Worm (Caenorhabditis elegans) whole organism, mixed stage, embryonic: ENCODE data around the gene T22B2.5.

Experiments
- M03D4.4 ChIP-seq: sonication (generic microtip); optimal IDR thresholded peaks from 2 replicates; lab custom pipeline; 2017; ENCODE audit warnings: mild to moderate bottlenecking, missing genetic modification characterization, missing compliant biosample characterization
- bed-3 ChIP-seq: fragments of 200-800 bp; sonication (Bioruptor generic); optimal IDR thresholded peaks from 3 replicates; lab custom pipeline; 2018; ENCODE audit warnings: mild to moderate bottlenecking, missing genetic modification characterization, moderate library complexity, missing compliant biosample characterization
- blmp-1 ChIP-seq: fragments of 150-350 bp; optimal IDR thresholded peaks from 2 replicates; lab custom pipeline; 2014; ENCODE audit warnings: missing biosample characterization, missing genetic modification characterization
- ceh-43 ChIP-seq: fragments of 200-800 bp; sonication (Bioruptor generic); optimal IDR thresholded peaks from 2 replicates; lab custom pipeline; 2018; ENCODE audit warnings: mild to moderate bottlenecking, missing genetic modification characterization, moderate library complexity, missing compliant biosample characterization
- ceh-83 ChIP-seq: fragments of 200-800 bp; sonication (Bioruptor generic); optimal IDR thresholded peaks from 2 replicates; lab custom pipeline; 2018; ENCODE audit warnings: mild to moderate bottlenecking, missing genetic modification characterization, missing compliant biosample characterization
- ces-1 ChIP-seq: fragments of 150-350 bp; optimal IDR thresholded peaks from 2 replicates; lab custom pipeline; 2014; ENCODE audit warnings: missing biosample characterization, missing genetic modification reagents, missing genetic modification characterization
- cnd-1 ChIP-seq: fragments of 200-800 bp; sonication (Bioruptor generic); optimal IDR thresholded peaks from 2 replicates; lab custom pipeline; 2018; ENCODE audit warnings: mild to moderate bottlenecking, missing genetic modification characterization, missing compliant biosample characterization
- drap-1 ChIP-seq: fragments of 200-800 bp; sonication (Bioruptor generic); optimal IDR thresholded peaks from 3 replicates; lab custom pipeline; 2018; ENCODE audit warnings: mild to moderate bottlenecking, missing genetic modification characterization, missing compliant biosample characterization
- elt-3 ChIP-seq: fragments of 150-350 bp; optimal IDR thresholded peaks from 2 replicates; lab custom pipeline; 2014; ENCODE audit warnings: missing biosample characterization, missing genetic modification characterization
- flh-1 ChIP-seq: fragments of 200-800 bp; sonication (Bioruptor generic); optimal IDR thresholded peaks from 2 replicates; lab custom pipeline; 2018; ENCODE audit warnings: mild to moderate bottlenecking, missing genetic modification characterization, moderate library complexity, missing compliant biosample characterization
- ham-2 ChIP-seq: fragments of 200-800 bp; sonication (Bioruptor generic); optimal IDR thresholded peaks from 2 replicates; lab custom pipeline; 2018; ENCODE audit warnings: mild to moderate bottlenecking, missing genetic modification characterization, missing compliant biosample characterization
- hlh-1 ChIP-seq: fragments of 150-350 bp; optimal IDR thresholded peaks from 2 replicates; lab custom pipeline; 2014; ENCODE audit warnings: missing biosample characterization, missing genetic modification reagents, missing genetic modification characterization
- lin-13 ChIP-seq: fragments of 150-350 bp; optimal IDR thresholded peaks from 2 replicates; lab custom pipeline; 2014; ENCODE audit warnings: missing biosample characterization, missing genetic modification characterization
- lin-32 ChIP-seq: fragments of 200-800 bp; sonication (Bioruptor generic); optimal IDR thresholded peaks from 2 replicates; lab custom pipeline; 2018; ENCODE audit warnings: mild to moderate bottlenecking, missing genetic modification characterization, missing compliant biosample characterization
- lsy-2 ChIP-seq: fragments of 150-350 bp; optimal IDR thresholded peaks from 2 replicates; lab custom pipeline; 2014; ENCODE audit warnings: missing biosample characterization, missing genetic modification characterization
- mab-5 ChIP-seq: fragments of 150-350 bp; optimal IDR thresholded peaks from 2 replicates; lab custom pipeline; 2014; ENCODE audit warnings: missing biosample characterization, missing genetic modification characterization
- mep-1 ChIP-seq: fragments of 150-350 bp; optimal IDR thresholded peaks from 2 replicates; lab custom pipeline; 2017; ENCODE audit warnings: missing biosample characterization, missing genetic modification reagents, missing genetic modification characterization, inconsistent platforms
- nhr-12 ChIP-seq: fragments of 150-350 bp; optimal IDR thresholded peaks from 2 replicates; lab custom pipeline; 2014; ENCODE audit warnings: missing biosample characterization, missing genetic modification characterization
- nhr-2 ChIP-seq: fragments of 150-350 bp; optimal IDR thresholded peaks from 2 replicates; lab custom pipeline; 2014; ENCODE audit warnings: missing biosample characterization, missing genetic modification characterization
- nhr-237 ChIP-seq: fragments of 150-350 bp; optimal IDR thresholded peaks from 2 replicates; lab custom pipeline; 2014; ENCODE audit warnings: missing biosample characterization, missing genetic modification characterization
- nhr-28 ChIP-seq: fragments of 150-350 bp; optimal IDR thresholded peaks from 2 replicates; lab custom pipeline; 2014; ENCODE audit warnings: missing biosample characterization, missing genetic modification characterization
- nhr-76 ChIP-seq: sonication (generic microtip); optimal IDR thresholded peaks from 2 replicates; lab custom pipeline; 2017; ENCODE audit warnings: missing biosample characterization, missing genetic modification characterization
- sem-2 ChIP-seq: fragments of 200-800 bp; sonication (Bioruptor generic); optimal IDR thresholded peaks from 2 replicates; lab custom pipeline; 2018; ENCODE audit warnings: mild to moderate bottlenecking, missing genetic modification characterization, missing compliant biosample characterization
- sptf-1 ChIP-seq: sonication (generic microtip); optimal IDR thresholded peaks from 2 replicates; lab custom pipeline; 2017; ENCODE audit warnings: mild to moderate bottlenecking, missing genetic modification characterization, moderate library complexity, missing compliant biosample characterization
- tbx-8 ChIP-seq: fragments of 200-800 bp; sonication (Bioruptor generic); optimal IDR thresholded peaks from 2 replicates; lab custom pipeline; 2018; ENCODE audit warnings: mild to moderate bottlenecking, missing genetic modification characterization, moderate library complexity, missing compliant biosample characterization
- unc-120 ChIP-seq: sonication (generic microtip); optimal IDR thresholded peaks from 2 replicates; lab custom pipeline; 2017; ENCODE audit warnings: missing genetic modification characterization, missing compliant biosample characterization; ENCODE audit not compliant: poor library complexity, severe bottlenecking
- unc-39 ChIP-seq: fragments of 150-350 bp; optimal IDR thresholded peaks from 2 replicates; lab custom pipeline; 2014; ENCODE audit warnings: missing biosample characterization, missing genetic modification characterization
- unc-62 ChIP-seq: fragments of 150-350 bp; optimal IDR thresholded peaks from 2 replicates; lab custom pipeline; 2014; ENCODE audit warnings: missing biosample characterization, missing genetic modification reagents, missing genetic modification characterization
- zip-8 ChIP-seq: fragments of 150-350 bp; optimal IDR thresholded peaks from 2 replicates; lab custom pipeline; 2014; ENCODE audit warnings: missing biosample characterization, missing genetic modification characterization
- ztf-11 ChIP-seq: fragments of 150-350 bp; optimal IDR thresholded peaks from 2 replicates; lab custom pipeline; 2014; ENCODE audit warnings: missing biosample characterization, missing genetic modification characterization

T22B2.5 gene

ce11 chrX:3925776-3926175 lies 14.6 kb upstream of the T22B2.5 start, which contains the start of gene T22B2.1:
Gene T22B2.1 (plus strand): TSS chrX:3926076.
- TF ChIP-seq bed-3 (GFP tag; lab: Kevin White, UChicago) = no peak
- no peak for TF ChIP-seq lin-32
- TF ChIP-seq unc-39 (tag; lab: Kevin White, UChicago) = no peak
- no peak for TF ChIP-seq drap-1 (GFP tag; lab: Kevin White, UChicago)
- no peak for TF ChIP-seq hlh-1 (tag; lab: Kevin White, UChicago)
- TF ChIP-seq ces-1 (GFP tag; lab: Kevin White, UChicago) = no peak
- TF ChIP-seq M03D4.4 (tag; lab: Kevin White, UChicago) = no peak
- TF ChIP-seq elt-3 (tag; lab: Kevin White, UChicago) = no peak
- no peak for TF ChIP-seq lsy-2 (tag; lab: Kevin White, UChicago)
- no peak for TF ChIP-seq mab-5 (tag; lab: Kevin White, UChicago)
- no peak for TF ChIP-seq nhr-28 (tag; lab: Kevin White, UChicago)
- no peak for TF ChIP-seq lin-13 (tag; lab: Kevin White, UChicago)
- TF ChIP-seq nhr-76 (tag; lab: Kevin White, UChicago) = no peak

DNA sequence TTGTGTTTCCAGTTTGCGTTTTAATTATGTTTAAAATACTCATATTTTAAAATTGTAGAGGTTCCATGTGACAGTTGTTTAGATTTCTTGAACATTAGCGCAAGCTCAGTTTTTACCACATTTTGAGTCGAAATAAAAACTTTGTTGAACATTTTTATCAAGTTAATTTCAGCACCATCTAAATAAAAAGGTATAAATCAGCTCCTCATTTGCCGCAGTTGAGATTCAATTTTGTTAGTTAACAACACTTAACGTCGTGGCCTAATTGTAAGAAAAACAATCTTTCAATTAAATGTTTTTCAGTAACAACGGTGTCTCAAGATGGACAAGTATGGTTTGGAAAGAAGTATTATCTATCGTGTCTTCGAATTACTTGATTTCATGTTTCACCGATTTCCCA lies 9.6 kb upstream of the T22B2.5 start:
- TF ChIP-seq elt-3 (tag; lab: Kevin White, UChicago) = no peak
- TF ChIP-seq lsy-2 (tag; lab: Kevin White, UChicago) = no peak

DNA sequence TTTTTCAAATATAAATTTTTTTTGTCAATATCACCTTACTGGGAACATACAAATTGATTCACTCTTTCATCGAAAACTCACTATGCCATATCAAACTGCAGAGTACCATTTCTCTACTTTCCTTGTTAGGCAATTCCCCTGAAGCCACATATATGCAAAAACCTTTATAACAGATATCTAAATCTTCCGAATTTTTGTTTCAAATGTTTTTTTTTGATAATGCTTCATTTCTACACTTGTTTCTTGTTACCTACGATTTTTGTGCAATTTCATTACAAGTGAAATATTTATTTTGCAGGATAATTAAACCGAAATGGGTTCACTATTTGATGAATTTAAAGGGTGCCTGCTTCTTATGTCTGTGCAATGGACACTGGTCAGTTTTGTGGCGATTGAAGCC lies 8.9 kb upstream of the T22B2.5 start, which contains the start of gene T22B2.2:
Gene T22B2.2 (plus strand): TSS at position 301 of the 400 bp plus-strand sequence.
- TF ChIP-seq lsy-2 (tag; lab: Kevin White, UChicago) (no peak), mep-1 (tag; lab: Kevin White, UChicago) (no peak), ztf-11 (tag; lab: Kevin White, UChicago) (no peak), cnd-1 (tag; lab: Kevin White, UChicago) (no peak), sem-2 (GFP tag; lab: Kevin White, UChicago) (no peak), unc-120 (tag; lab: Kevin White, UChicago) (no peak)

ce11 chrX:3919689-3920088 lies 8.5 kb upstream of the T22B2.5 start:
- TF ChIP-seq ham-2 = no peak
- no peak for TF ChIP-seq M03D4.4 (tag; lab: Kevin White, UChicago)
- TF ChIP-seq mep-1 (tag; lab: Kevin White, UChicago) = no peak
- no peak for TF ChIP-seq lin-32
- TF ChIP-seq flh-1 = no peak
- TF ChIP-seq, all 35 proteins: peak for 0

ce11 chrX:3918182-3918581 lies 7.0 kb upstream of the T22B2.5 start:
- TF ChIP-seq unc-39 (tag; lab: Kevin White, UChicago) = no peak
- no peak for TF ChIP-seq hlh-1 (tag; lab: Kevin White, UChicago)
- TF ChIP-seq sptf-1 (tag; lab: Kevin White, UChicago) = no peak
- no peak for TF ChIP-seq nhr-2 (tag; lab: Kevin White, UChicago)
- no peak for TF ChIP-seq lsy-2 (tag; lab: Kevin White, UChicago)
- TF ChIP-seq cnd-1 (tag; lab: Kevin White, UChicago) = no peak
- no peak for TF ChIP-seq zip-8 (tag; lab: Kevin White, UChicago)
- TF ChIP-seq unc-62 (GFP tag; lab: Kevin White, UChicago) = no peak
- no peak for TF ChIP-seq blmp-1 (tag; lab: Kevin White, UChicago)
- no peak for TF ChIP-seq bed-3 (GFP tag; lab: Kevin White, UChicago)
- no peak for TF ChIP-seq tbx-8 (GFP tag; lab: Kevin White, UChicago)
- TF ChIP-seq nhr-28 (tag; lab: Kevin White, UChicago) = no peak
- no peak for TF ChIP-seq nhr-12 (tag; lab: Kevin White, UChicago)
- TF ChIP-seq ceh-43 (GFP tag; lab: Kevin White, UChicago) = no peak
- no peak for TF ChIP-seq nhr-237 (tag; lab: Kevin White, UChicago)
- no peak for TF ChIP-seq ces-1 (GFP tag; lab: Kevin White, UChicago)
- TF ChIP-seq ham-2 = no peak

ce11 chrX:3917013-3917412 lies 5.8 kb upstream of the T22B2.5 start, which contains the start of gene T22B2.3:
Gene T22B2.3 (plus strand): TSS chrX:3917313.
- no peak for TF ChIP-seq tbx-8 (GFP tag; lab: Kevin White, UChicago)
- TF ChIP-seq flh-1 = no peak
- TF ChIP-seq unc-39 (tag; lab: Kevin White, UChicago) = no peak
- no peak for TF ChIP-seq nhr-12 (tag; lab: Kevin White, UChicago)
- TF ChIP-seq hlh-1 (tag; lab: Kevin White, UChicago) = no peak
- no peak for TF ChIP-seq mab-5 (tag; lab: Kevin White, UChicago)
- no peak for TF ChIP-seq ham-2
- TF ChIP-seq ceh-83 (GFP tag; lab: Kevin White, UChicago) = no peak
- no peak for TF ChIP-seq blmp-1 (tag; lab: Kevin White, UChicago)
- no peak for TF ChIP-seq mep-1 (tag; lab: Kevin White, UChicago)
- no peak for TF ChIP-seq sptf-1 (tag; lab: Kevin White, UChicago)
- no peak for TF ChIP-seq unc-120 (tag; lab: Kevin White, UChicago)
